Fruit fly (Drosophila melanogaster) Kc167 (cell line): ENCODE results near the gene vvl.

ENCODE experiments used
- h ChIP-seq: fragments of >200 bp; optimal IDR thresholded peaks from 3 replicates; lab custom pipeline; 2018; ENCODE audit warnings: missing external identifiers
- ttk ChIP-seq: sonication (Bioruptor generic); optimal IDR thresholded peaks from 2 replicates; lab custom pipeline; 2017; ENCODE audit warnings: missing external identifiers

DNA sequence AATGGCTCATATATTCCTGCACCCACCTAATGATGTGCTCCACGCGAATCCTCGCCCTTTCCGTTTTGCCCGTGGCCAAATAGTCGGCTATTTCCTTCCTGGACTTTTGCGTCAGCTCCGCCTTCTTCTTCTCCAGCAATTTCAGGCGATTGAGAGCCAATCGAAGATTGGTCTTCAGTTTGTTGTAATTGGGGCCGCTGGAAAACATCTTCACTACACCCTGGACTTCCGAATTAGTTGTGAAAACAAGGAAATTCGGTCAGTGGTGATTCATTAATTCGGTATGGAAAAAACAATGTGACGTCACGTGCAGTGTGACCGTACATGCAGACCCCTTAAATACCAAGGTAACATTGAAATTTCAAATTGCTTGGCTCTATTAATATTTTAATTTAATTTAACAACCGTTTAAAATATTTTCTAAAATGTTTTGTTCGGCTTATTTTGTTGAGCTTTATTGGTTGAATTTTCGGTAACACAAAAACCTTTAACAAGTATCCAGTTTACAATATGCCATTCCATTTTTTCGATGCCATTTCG is 33.7 kb upstream of the vvl start, which contains the start of gene Ist1:
- TF ChIP-seq h (lab: Kevin White, UChicago) (no peak), ttk (lab: Kevin White, UChicago) (no peak)
